Worm (Caenorhabditis elegans) whole organism, L4 larva: ENCODE results near the gene mtpn-1.

Experiments used
- F10B5.3 ChIP-seq: sonication (generic microtip); optimal IDR thresholded peaks from 2 replicates; lab custom pipeline; 2016; ENCODE audit warnings: mild to moderate bottlenecking, missing genetic modification characterization, missing compliant biosample characterization
- R02D3.7 ChIP-seq: fragments of 150-350 bp; sonication (generic microtip); optimal IDR thresholded peaks from 3 replicates; lab custom pipeline; 2014; ENCODE audit warnings: missing biosample characterization, missing genetic modification characterization
- T20F7.1 ChIP-seq: fragments of 200-800 bp; sonication (Bioruptor generic); optimal IDR thresholded peaks from 2 replicates; lab custom pipeline; 2018; ENCODE audit warnings: mild to moderate bottlenecking, missing genetic modification characterization, missing compliant biosample characterization
- Y105C5A.15 ChIP-seq: fragments of 200-800 bp; sonication (Bioruptor generic); IDR thresholded peaks from 2 replicates; pipeline ENCODE4 v1.3.6; 2022; ENCODE audit warnings: missing genetic modification characterization, missing compliant biosample characterization
- Y48G9A.11 ChIP-seq: fragments of 200-800 bp; sonication (Bioruptor generic); IDR thresholded peaks from 2 replicates; pipeline ENCODE4 v1.3.6; 2022; ENCODE audit warnings: missing genetic modification reagents, missing genetic modification characterization, missing compliant biosample characterization
- ZK337.2 ChIP-seq: fragments of 200-800 bp; sonication (Bioruptor generic); IDR thresholded peaks from 2 replicates; pipeline ENCODE4 v1.3.6; 2022; ENCODE audit warnings: missing genetic modification reagents, missing genetic modification characterization, missing compliant biosample characterization
- aha-1 ChIP-seq: fragments of 150-350 bp; peaks from one replicate; lab custom pipeline; 2014; ENCODE audit warnings: missing biosample characterization, missing genetic modification characterization
- ama-1 ChIP-seq: fragments of 150-350 bp; optimal IDR thresholded peaks from 2 replicates; lab custom pipeline; 2014; ENCODE audit warnings: inconsistent platforms, mixed read lengths
- attf-4 ChIP-seq: sonication (generic microtip); optimal IDR thresholded peaks from 3 replicates; lab custom pipeline; 2017; ENCODE audit warnings: missing biosample characterization, missing genetic modification characterization
- ceh-28 ChIP-seq: fragments of 150-350 bp; optimal IDR thresholded peaks from 2 replicates; lab custom pipeline; 2014; ENCODE audit warnings: missing biosample characterization, missing genetic modification reagents, missing genetic modification characterization
- daf-12 ChIP-seq: fragments of 150-350 bp; optimal IDR thresholded peaks from 2 replicates; lab custom pipeline; 2014; ENCODE audit warnings: missing biosample characterization, missing genetic modification reagents, missing genetic modification characterization
- daf-16 ChIP-seq, 3 experiments: sonication (generic microtip); optimal IDR thresholded peaks; 2 replicates each; lab custom pipeline; 2016 to 2017; ENCODE audit warnings: missing genetic modification characterization in 3 of 3, missing genetic modification reagents in 3 of 3, mild to moderate bottlenecking in 2 of 3, missing compliant biosample characterization in 2 of 3, missing biosample characterization in 1 of 3, moderate library complexity in 1 of 3
- daf-19 ChIP-seq: fragments of 200-800 bp; sonication (Bioruptor generic); conservative IDR thresholded peaks from 2 replicates; pipeline ENCODE4 v1.3.6; 2022; ENCODE audit warnings: missing genetic modification characterization, missing compliant biosample characterization
- dmd-6 ChIP-seq: fragments of 200-800 bp; sonication (Bioruptor generic); IDR thresholded peaks from 2 replicates; pipeline ENCODE4 v1.3.6; 2022; ENCODE audit warnings: missing genetic modification reagents, missing genetic modification characterization, missing compliant biosample characterization
- dmd-8 ChIP-seq: fragments of 200-800 bp; sonication (Bioruptor generic); IDR thresholded peaks from 2 replicates; pipeline ENCODE4 v1.3.6; 2022; ENCODE audit warnings: missing genetic modification characterization, missing compliant biosample characterization
- duxl-1 ChIP-seq: sonication (generic microtip); optimal IDR thresholded peaks from 2 replicates; lab custom pipeline; 2016; ENCODE audit warnings: mild to moderate bottlenecking, missing genetic modification characterization, moderate library complexity, missing compliant biosample characterization; ENCODE audit not compliant: poor library complexity
- egl-27 ChIP-seq: sonication (generic microtip); optimal IDR thresholded peaks from 3 replicates; lab custom pipeline; 2017; ENCODE audit warnings: missing biosample characterization, missing genetic modification reagents, missing genetic modification characterization
- fkh-10 ChIP-seq: fragments of 150-350 bp; optimal IDR thresholded peaks from 2 replicates; lab custom pipeline; 2014; ENCODE audit warnings: missing biosample characterization, missing genetic modification reagents, missing genetic modification characterization
- hif-1 ChIP-seq, 2 experiments: sonication (generic microtip); optimal IDR thresholded peaks; 2 replicates each; lab custom pipeline; 2016 to 2017; ENCODE audit warnings: missing compliant biosample characterization in 2 of 2, missing genetic modification characterization in 2 of 2, missing genetic modification reagents in 2 of 2, missing genotype in 2 of 2, mild to moderate bottlenecking in 1 of 2
- hlh-11 ChIP-seq: fragments of 200-800 bp; sonication (Bioruptor generic); optimal IDR thresholded peaks from 2 replicates; lab custom pipeline; 2018; ENCODE audit warnings: mild to moderate bottlenecking, missing genetic modification characterization, missing compliant biosample characterization
- hlh-30 ChIP-seq: sonication (generic microtip); optimal IDR thresholded peaks from 2 replicates; lab custom pipeline; 2017; ENCODE audit warnings: antibody characterized with exemption, mild to moderate bottlenecking, missing genetic modification characterization, missing compliant biosample characterization; ENCODE audit not compliant: insufficient read depth
- hmg-1.1 ChIP-seq: fragments of 200-800 bp; sonication (Bioruptor generic); IDR thresholded peaks from 2 replicates; pipeline ENCODE4 v1.3.6; 2022; ENCODE audit warnings: missing genetic modification reagents, missing genetic modification characterization, missing compliant biosample characterization
- jun-1 ChIP-seq: fragments of 150-350 bp; optimal IDR thresholded peaks from 2 replicates; lab custom pipeline; 2014; ENCODE audit warnings: missing biosample characterization, missing genetic modification reagents, missing genetic modification characterization
- lin-13 ChIP-seq: fragments of 150-350 bp; optimal IDR thresholded peaks from 2 replicates; lab custom pipeline; 2014; ENCODE audit warnings: missing biosample characterization, missing genetic modification reagents, missing genetic modification characterization
- lin-15B ChIP-seq: fragments of 150-350 bp; sonication (generic microtip); optimal IDR thresholded peaks from 3 replicates; lab custom pipeline; 2014; ENCODE audit warnings: missing biosample characterization, missing genetic modification characterization
- lin-39 ChIP-seq: fragments of 150-350 bp; optimal IDR thresholded peaks from 2 replicates; lab custom pipeline; 2014; ENCODE audit warnings: missing biosample characterization, missing genetic modification reagents, missing genetic modification characterization
- mdl-1 ChIP-seq, 2 experiments: fragments of 150-350 bp in 1 of 2; sonication (generic microtip) in 1 of 2; optimal IDR thresholded peaks; 2 replicates each; lab custom pipeline; 2014 to 2017; ENCODE audit warnings: missing biosample characterization in 2 of 2, missing genetic modification characterization in 2 of 2
- nhr-102 ChIP-seq: sonication (generic microtip); optimal IDR thresholded peaks from 2 replicates; lab custom pipeline; 2016; ENCODE audit warnings: mild to moderate bottlenecking, missing genetic modification characterization, moderate library complexity, missing compliant biosample characterization
- nhr-11 ChIP-seq: fragments of 150-350 bp; optimal IDR thresholded peaks from 2 replicates; lab custom pipeline; 2014; ENCODE audit warnings: missing biosample characterization, missing genetic modification characterization
- nhr-111 ChIP-seq: fragments of 200-800 bp; sonication (Bioruptor generic); optimal IDR thresholded peaks from 2 replicates; lab custom pipeline; 2018; ENCODE audit warnings: mild to moderate bottlenecking, missing genetic modification characterization, missing compliant biosample characterization
- nhr-237 ChIP-seq: sonication (generic microtip); optimal IDR thresholded peaks from 2 replicates; lab custom pipeline; 2017; ENCODE audit warnings: missing biosample characterization, missing genetic modification characterization
- nhr-42 ChIP-seq: fragments of 200-800 bp; sonication (Bioruptor generic); IDR thresholded peaks from 2 replicates; pipeline ENCODE4 v1.3.6; 2022; ENCODE audit warnings: missing genetic modification characterization, missing compliant biosample characterization
- nhr-77 ChIP-seq: fragments of 150-350 bp; optimal IDR thresholded peaks from 2 replicates; lab custom pipeline; 2014; ENCODE audit warnings: missing biosample characterization, missing genetic modification characterization
- pha-4 ChIP-seq, 2 experiments: fragments of 150-350 bp in 1 of 2; fragments of 200-800 bp in 1 of 2; sonication (Bioruptor generic) in 1 of 2; IDR thresholded peaks in 1 of 2; optimal IDR thresholded peaks in 1 of 2; 2 replicates each; pipeline versions ENCODE4 v1.3.6 to Lab custom; 2014 to 2022; ENCODE audit warnings: missing genetic modification characterization in 2 of 2, missing genetic modification reagents in 2 of 2, missing biosample characterization in 1 of 2, missing compliant biosample characterization in 1 of 2
- rbr-2 ChIP-seq: sonication (generic microtip); optimal IDR thresholded peaks from 2 replicates; lab custom pipeline; 2016; ENCODE audit warnings: missing genotype, missing genetic modification characterization, missing compliant biosample characterization
- saeg-2 ChIP-seq: fragments of 200-800 bp; sonication (Bioruptor generic); IDR thresholded peaks from 2 replicates; pipeline ENCODE4 v1.3.6; 2022; ENCODE audit warnings: missing genetic modification reagents, missing genetic modification characterization, missing compliant biosample characterization
- set-16 ChIP-seq: fragments of 200-800 bp; sonication (Bioruptor generic); IDR thresholded peaks from 2 replicates; pipeline ENCODE4 v1.3.6; 2022; ENCODE audit warnings: missing genetic modification reagents, missing genetic modification characterization, missing compliant biosample characterization
- snpc-1.2 ChIP-seq: fragments of 200-800 bp; sonication (Bioruptor generic); IDR thresholded peaks from 2 replicates; pipeline ENCODE4 v1.3.6; 2022; ENCODE audit warnings: missing genetic modification reagents, missing genetic modification characterization, missing compliant biosample characterization
- spr-3 ChIP-seq: fragments of 200-800 bp; sonication (Bioruptor generic); optimal IDR thresholded peaks from 2 replicates; lab custom pipeline; 2018; ENCODE audit warnings: mild to moderate bottlenecking, missing genetic modification characterization, missing compliant biosample characterization
- tag-97 ChIP-seq: fragments of 200-800 bp; sonication (Bioruptor generic); IDR thresholded peaks from 2 replicates; pipeline ENCODE4 v1.3.6; 2022; ENCODE audit warnings: missing genetic modification characterization, missing compliant biosample characterization
- unc-130 ChIP-seq: sonication (generic microtip); optimal IDR thresholded peaks from 2 replicates; lab custom pipeline; 2016; ENCODE audit warnings: missing genetic modification reagents, missing genetic modification characterization, missing compliant biosample characterization
- unc-62 ChIP-seq, 3 experiments: fragments of 150-350 bp in 1 of 3; sonication (generic microtip); optimal IDR thresholded peaks in 2 of 3; peaks in 1 of 3; 1 replicate in 1 of 3; 2 replicates in 2 of 3; lab custom pipeline; 2014 to 2017; ENCODE audit warnings: missing biosample characterization in 3 of 3, missing genetic modification characterization in 3 of 3, missing genetic modification reagents in 3 of 3, missing genotype in 1 of 3
- ztf-7 ChIP-seq: fragments of 150-350 bp; optimal IDR thresholded peaks from 2 replicates; lab custom pipeline; 2014; ENCODE audit warnings: missing biosample characterization, missing genetic modification characterization

mtpn-1 gene

DNA sequence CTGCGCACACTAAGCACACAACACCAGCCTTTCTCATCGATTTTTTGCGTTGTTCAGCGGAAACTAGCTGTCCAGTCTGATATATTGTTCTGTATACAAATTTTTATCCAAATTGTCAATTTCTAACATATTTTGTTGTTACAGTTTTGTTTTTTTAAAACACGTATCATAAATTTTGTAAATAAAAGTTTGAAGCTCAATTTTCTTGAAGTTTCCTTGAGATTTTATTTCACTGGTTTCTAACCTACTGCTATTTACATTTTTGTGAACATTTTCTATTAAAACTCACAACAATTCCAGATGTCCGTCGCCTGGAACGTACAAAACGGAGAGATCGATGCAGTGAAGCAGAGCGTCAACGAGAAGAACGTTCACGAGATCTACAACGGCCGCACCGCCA lies at the start of gene mtpn-1:
TSS of gene mtpn-1 (plus strand) at position 301 of the 400 bp plus-strand sequence.
- TF ChIP-seq mdl-1 (tag; optimal IDR thresholded peaks at IDR 0.05; lab: Kevin White, UChicago) (no peak), hlh-30 (tag; lab: Kevin White, UChicago) (no peak), aha-1 (tag; lab: Kevin White, UChicago) (peak; percentile 27), lin-15B (tag; lab: Kevin White, UChicago) (no peak)

DNA sequence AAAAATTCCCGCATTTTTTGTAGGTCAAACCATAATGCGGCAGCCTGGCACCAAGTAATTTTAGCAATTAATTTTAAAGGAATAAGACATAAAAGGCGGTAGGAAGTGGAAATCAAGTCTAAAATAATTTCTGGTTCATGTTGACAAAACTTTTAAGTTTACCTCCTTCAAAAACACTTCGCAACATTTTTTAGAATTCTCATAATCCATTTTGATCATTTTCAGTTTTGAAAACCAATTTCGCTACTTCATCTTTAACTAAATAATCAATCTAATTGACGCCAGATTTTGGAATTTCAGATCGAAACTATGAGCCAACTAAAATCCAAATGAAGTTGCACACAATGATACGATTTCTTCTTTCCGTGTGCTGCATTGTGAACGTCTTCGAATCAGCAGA lies 47.5 kb upstream of the mtpn-1 start, which contains the start of gene lgc-40:
TSS of gene lgc-40 (plus strand) at position 301 of the 400 bp plus-strand sequence.
- TF ChIP-seq duxl-1 (tag; lab: Kevin White, UChicago) (no peak), unc-62 (GFP tag; optimal IDR thresholded peaks at IDR 0.05 in 1 of 2; lab: Kevin White, UChicago) (peak in 1 of 2 experiments; percentile 9), unc-62 (tag; optimal IDR thresholded peaks at IDR 0.05; lab: Kevin White, UChicago) (no peak)

DNA sequence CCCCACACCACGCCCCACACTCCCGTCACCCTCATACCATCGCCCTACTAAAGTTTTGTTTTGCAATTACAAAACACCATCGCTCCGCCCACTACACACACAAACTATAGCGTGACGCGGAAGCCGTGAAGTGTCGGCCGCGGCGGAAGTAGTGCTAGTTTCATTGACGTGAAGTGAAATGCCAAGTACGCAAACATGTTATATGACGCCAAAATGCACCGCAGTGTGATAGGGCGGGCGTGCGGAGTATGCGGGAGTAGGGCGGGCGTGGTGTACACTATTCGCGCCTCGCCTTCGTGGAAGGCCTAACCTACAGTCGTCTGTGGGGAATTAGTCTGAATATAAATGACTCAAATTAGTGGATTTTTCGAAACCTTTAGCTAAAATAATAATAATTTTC lies 44.4 kb upstream of the mtpn-1 start:
- TF ChIP-seq Y105C5A.15 (GFP tag; lab: Robert Waterston, UW) (0 out of 2 replicates have a peak, but pooled peaks have one; percentile 42), dmd-8 (no peak), egl-27 (tag; lab: Kevin White, UChicago) (no peak), lin-39 (tag; lab: Kevin White, UChicago) (no peak), snpc-1.2 (GFP tag; lab: Robert Waterston, UW) (peak; percentile 68), Y48G9A.11 (GFP tag; lab: Robert Waterston, UW) (peak; percentile 23; the same call in 1 of the 2 replicates), unc-130 (GFP tag; lab: Kevin White, UChicago) (no peak), lin-13 (no peak)

DNA sequence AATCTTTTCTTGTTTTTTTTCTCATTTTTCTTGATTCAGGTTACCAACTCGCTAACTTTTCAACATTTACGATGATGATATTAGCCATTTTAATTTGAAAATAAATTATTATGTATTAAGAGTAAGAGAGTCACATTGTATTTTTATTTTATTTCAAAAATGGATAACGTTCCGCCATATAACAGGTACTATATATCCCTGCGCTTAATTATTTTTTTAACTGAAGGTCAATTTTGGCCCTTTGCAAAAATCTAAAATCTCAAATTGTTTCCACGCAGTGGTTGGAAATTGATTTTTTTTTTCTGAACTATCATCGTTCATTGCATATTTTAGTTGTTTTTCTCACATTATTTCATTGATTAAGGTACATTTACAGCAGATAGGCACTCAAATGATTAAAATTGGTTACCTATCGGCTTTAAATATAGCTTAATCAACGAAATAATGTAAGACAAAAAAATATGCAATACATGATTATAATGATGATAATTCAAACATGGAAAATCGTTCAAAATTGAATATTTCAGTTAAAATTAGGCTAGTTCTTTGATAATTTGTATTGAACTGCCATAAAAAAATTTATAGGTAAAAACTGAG lies 42.5 kb upstream of the mtpn-1 start:
- no peak for TF ChIP-seq nhr-111
- TF ChIP-seq T20F7.1 (GFP tag; lab: Kevin White, UChicago): peak; percentile 89
- peak; percentile 68 for TF ChIP-seq spr-3 (GFP tag; lab: Kevin White, UChicago)
- TF ChIP-seq ceh-28 (tag; lab: Kevin White, UChicago): peak; percentile 62
- no peak for TF ChIP-seq attf-4 (tag; lab: Kevin White, UChicago)
- peak; percentile 94 for TF ChIP-seq jun-1 (tag; lab: Kevin White, UChicago)
- TF ChIP-seq egl-27 (tag; lab: Kevin White, UChicago): no peak
- TF ChIP-seq ztf-7 (tag; lab: Kevin White, UChicago): peak; percentile 94
- TF ChIP-seq dmd-6 (GFP tag; lab: Robert Waterston, UW): peak; percentile 85
- TF ChIP-seq daf-19 (GFP tag; lab: Robert Waterston, UW): peak; percentile 71; the same call in 1 of the 2 replicates
- peak; percentile 80 to 94 for TF ChIP-seq daf-16 (GFP tag; optimal IDR thresholded peaks at IDR 0.05; lab: Kevin White, UChicago)
- TF ChIP-seq daf-16 (tag; optimal IDR thresholded peaks at IDR 0.05; lab: Kevin White, UChicago): peak; percentile 90
- no peak for TF ChIP-seq set-16 (GFP tag; lab: Robert Waterston, UW)
- TF ChIP-seq hmg-1.1 (GFP tag; lab: Robert Waterston, UW): peak; percentile 98
- TF ChIP-seq pha-4 (GFP tag; IDR thresholded peaks at IDR 0.05; lab: Robert Waterston, UW): peak; percentile 80
- TF ChIP-seq pha-4 (tag; optimal IDR thresholded peaks at IDR 0.05; lab: Kevin White, UChicago): no peak
- no peak for TF ChIP-seq ama-1
- TF ChIP-seq nhr-11 (tag; lab: Kevin White, UChicago): peak; percentile 70
- peak; percentile 72 for TF ChIP-seq ZK337.2 (GFP tag; lab: Robert Waterston, UW)
- TF ChIP-seq nhr-42: peak; percentile 95
- no peak for TF ChIP-seq daf-12 (tag; lab: Kevin White, UChicago)
- TF ChIP-seq nhr-77 (tag; lab: Kevin White, UChicago): peak; percentile 99
- TF ChIP-seq nhr-102: peak; percentile 98
- 0 out of 2 replicates have a peak, but pooled peaks have one; percentile 10 for TF ChIP-seq tag-97 (GFP tag; lab: Robert Waterston, UW)
- TF ChIP-seq hif-1 (tag; optimal IDR thresholded peaks at IDR 0.05; lab: Kevin White, UChicago): peak; percentile 33 to 50
- TF ChIP-seq rbr-2 (tag; lab: Kevin White, UChicago): peak; percentile 96
- peak; percentile 89 for TF ChIP-seq hlh-11 (tag; lab: Kevin White, UChicago)
- peak; percentile 87 for TF ChIP-seq F10B5.3 (tag; lab: Kevin White, UChicago)
- TF ChIP-seq fkh-10 (GFP tag; lab: Kevin White, UChicago): no peak
- peak; percentile 75 for TF ChIP-seq nhr-237 (tag; lab: Kevin White, UChicago)
- TF ChIP-seq R02D3.7 (tag; lab: Kevin White, UChicago): no peak
- TF ChIP-seq saeg-2 (GFP tag; lab: Robert Waterston, UW): peak; percentile 73; the same call in 1 of the 2 replicates
